Fruit fly (Drosophila melanogaster) whole organism, embryonic: ENCODE results near the gene Nsf2.

ENCODE experiments used
- CG11696 ChIP-seq: fragments of 200-800 bp; sonication (Bioruptor generic); IDR thresholded peaks from 2 replicates; pipeline ENCODE4 v1.3.6; 2022; ENCODE audit warnings: missing biosample characterization, missing genetic modification characterization
- CG14050 ChIP-seq: fragments of 200-800 bp; sonication (Bioruptor generic); IDR thresholded peaks from 3 replicates; pipeline ENCODE4 v1.3.6; 2022; ENCODE audit warnings: missing biosample characterization, missing genetic modification characterization
- CG16779 ChIP-seq: fragments of 200-800 bp; sonication (Bioruptor generic); IDR thresholded peaks from 2 replicates; pipeline ENCODE4 v1.3.6; 2022; ENCODE audit warnings: missing biosample characterization, missing genetic modification characterization
- CG18619 ChIP-seq: fragments of 200-800 bp; sonication (Bioruptor generic); optimal IDR thresholded peaks from 3 replicates; lab custom pipeline; 2017; ENCODE audit warnings: missing biosample characterization, mild to moderate bottlenecking, missing genetic modification characterization
- D19B ChIP-seq: fragments of 200-800 bp; sonication (Bioruptor generic); optimal IDR thresholded peaks from 2 replicates; lab custom pipeline; 2017; ENCODE audit warnings: missing biosample characterization, mild to moderate bottlenecking, missing genetic modification characterization
- Mrtf ChIP-seq: fragments of 200-800 bp; sonication (Bioruptor generic); IDR thresholded peaks from 3 replicates; pipeline ENCODE4 v1.3.6; 2022; ENCODE audit warnings: missing biosample characterization, missing genetic modification characterization
- bab2 ChIP-seq: fragments of 200-800 bp; sonication (Bioruptor generic); optimal IDR thresholded peaks from 2 replicates; lab custom pipeline; 2016; ENCODE audit warnings: missing biosample characterization, missing genetic modification characterization
- odd ChIP-seq: fragments of 200-800 bp; sonication (Bioruptor generic); optimal IDR thresholded peaks from 2 replicates; lab custom pipeline; 2017; ENCODE audit warnings: missing biosample characterization, mild to moderate bottlenecking, missing genetic modification characterization
- psq ChIP-seq: fragments of 200-800 bp; sonication (Bioruptor generic); optimal IDR thresholded peaks from 2 replicates; lab custom pipeline; 2017; ENCODE audit warnings: missing biosample characterization, missing genetic modification characterization
- repo ChIP-seq: fragments of 200-800 bp; sonication (Bioruptor generic); optimal IDR thresholded peaks from 2 replicates; lab custom pipeline; 2016; ENCODE audit warnings: missing biosample characterization, missing genetic modification characterization
- ro ChIP-seq: fragments of 200-800 bp; sonication (Bioruptor generic); IDR thresholded peaks from 2 replicates; pipeline ENCODE4 v1.3.6; 2022; ENCODE audit warnings: missing biosample characterization, missing genetic modification characterization
- vvl ChIP-seq: fragments of 200-800 bp; sonication (Bioruptor generic); IDR thresholded peaks from 2 replicates; pipeline ENCODE4 v1.3.6; 2022; ENCODE audit warnings: missing biosample characterization, missing genetic modification characterization

dm6 chr3R:13879349-13879748, 41.6 kb upstream of the Nsf2 start:
- TF ChIP-seq CG18619 (GFP tag; lab: Kevin White, UChicago) (no peak), ro (GFP tag; lab: Robert Waterston, UW) (no peak), CG11696 (no peak), vvl (GFP tag; lab: Robert Waterston, UW) (no peak), repo (GFP tag; lab: Kevin White, UChicago) (no peak), odd (GFP tag; lab: Kevin White, UChicago) (no peak), CG16779 (GFP tag; lab: Robert Waterston, UW) (no peak), psq (GFP tag; lab: Kevin White, UChicago) (no peak), Mrtf (GFP tag; lab: Robert Waterston, UW) (no peak), CG14050 (no peak), bab2 (GFP tag; lab: Kevin White, UChicago) (no peak), D19B (no peak)
